Worm (Caenorhabditis elegans): ENCODE results near the gene pld-1.

- no peak for TF ChIP-seq mec-3 (tag; optimal IDR thresholded peaks at IDR 0.05; ENCODE audit: borderline replicate concordance)
- no peak for TF ChIP-seq hlh-30 (tag; optimal IDR thresholded peaks at IDR 0.05; ENCODE audit: insufficient read depth)
- no peak for TF ChIP-seq dmd-4 (tag; optimal IDR thresholded peaks at IDR 0.05; ENCODE audit: borderline replicate concordance)
- no peak for TF ChIP-seq sox-4 (tag; optimal IDR thresholded peaks at IDR 0.05)
These were observed 20.6 kb upstream of the pld-1 start, which contains the start of gene F09C12.8 for ce11 chrII:5112082-5112481.
